Worm (Caenorhabditis elegans) whole organism, L4 larva: ENCODE data around the gene ceh-21.

ENCODE experiments used
- F44E2.7 ChIP-seq: fragments of 200-800 bp; sonication (Bioruptor generic); IDR thresholded peaks from 2 replicates; pipeline ENCODE4 v2.1.2; 2022; ENCODE audit warnings: missing genetic modification characterization, missing compliant biosample characterization
- R02D3.7 ChIP-seq: fragments of 150-350 bp; sonication (generic microtip); optimal IDR thresholded peaks from 3 replicates; lab custom pipeline; 2014; ENCODE audit warnings: missing biosample characterization, missing genetic modification characterization
- T26A8.4 ChIP-seq: fragments of 200-800 bp; sonication (Bioruptor generic); IDR thresholded peaks from 2 replicates; pipeline ENCODE4 v1.3.6; 2022; ENCODE audit warnings: missing genetic modification characterization, missing compliant biosample characterization
- Y48G9A.11 ChIP-seq: fragments of 200-800 bp; sonication (Bioruptor generic); IDR thresholded peaks from 2 replicates; pipeline ENCODE4 v1.3.6; 2022; ENCODE audit warnings: missing genetic modification reagents, missing genetic modification characterization, missing compliant biosample characterization
- arid-1 ChIP-seq: fragments of 200-800 bp; sonication (Bioruptor generic); conservative IDR thresholded peaks from 2 replicates; pipeline ENCODE4 v1.3.6; 2022; ENCODE audit warnings: missing genetic modification reagents, missing genetic modification characterization, missing compliant biosample characterization
- attf-4 ChIP-seq: sonication (generic microtip); optimal IDR thresholded peaks from 3 replicates; lab custom pipeline; 2017; ENCODE audit warnings: missing biosample characterization, missing genetic modification characterization
- daf-12 ChIP-seq: fragments of 150-350 bp; optimal IDR thresholded peaks from 2 replicates; lab custom pipeline; 2014; ENCODE audit warnings: missing biosample characterization, missing genetic modification reagents, missing genetic modification characterization
- daf-8 ChIP-seq: fragments of 200-800 bp; sonication (Bioruptor generic); IDR thresholded peaks from 2 replicates; pipeline ENCODE4 v1.3.6; 2022; ENCODE audit warnings: missing genetic modification characterization, missing compliant biosample characterization
- dmd-6 ChIP-seq: fragments of 200-800 bp; sonication (Bioruptor generic); IDR thresholded peaks from 2 replicates; pipeline ENCODE4 v1.3.6; 2022; ENCODE audit warnings: missing genetic modification reagents, missing genetic modification characterization, missing compliant biosample characterization
- dmd-8 ChIP-seq: fragments of 200-800 bp; sonication (Bioruptor generic); IDR thresholded peaks from 2 replicates; pipeline ENCODE4 v1.3.6; 2022; ENCODE audit warnings: missing genetic modification characterization, missing compliant biosample characterization
- egl-27 ChIP-seq: sonication (generic microtip); optimal IDR thresholded peaks from 3 replicates; lab custom pipeline; 2017; ENCODE audit warnings: missing biosample characterization, missing genetic modification reagents, missing genetic modification characterization
- lin-1 ChIP-seq: fragments of 200-800 bp; sonication (Bioruptor generic); IDR thresholded peaks from 2 replicates; pipeline ENCODE4 v1.3.6; 2022; ENCODE audit warnings: missing genetic modification reagents, missing genetic modification characterization, missing compliant biosample characterization
- lin-29 ChIP-seq: fragments of 200-800 bp; sonication (Bioruptor generic); IDR thresholded peaks from 2 replicates; pipeline ENCODE4 v1.3.6; 2022; ENCODE audit warnings: missing genetic modification reagents, missing genetic modification characterization, missing compliant biosample characterization
- madf-9 ChIP-seq: fragments of 200-800 bp; sonication (Bioruptor generic); conservative IDR thresholded peaks from 2 replicates; pipeline ENCODE4 v1.3.6; 2022; ENCODE audit warnings: missing genetic modification reagents, missing genetic modification characterization, missing compliant biosample characterization
- mdt-29 ChIP-seq: fragments of 200-800 bp; sonication (Bioruptor generic); IDR thresholded peaks from 2 replicates; pipeline ENCODE4 v1.3.6; 2022; ENCODE audit warnings: missing genetic modification reagents, missing genetic modification characterization, missing compliant biosample characterization
- rbr-2 ChIP-seq: sonication (generic microtip); optimal IDR thresholded peaks from 2 replicates; lab custom pipeline; 2016; ENCODE audit warnings: missing genotype, missing genetic modification characterization, missing compliant biosample characterization
- set-16 ChIP-seq: fragments of 200-800 bp; sonication (Bioruptor generic); IDR thresholded peaks from 2 replicates; pipeline ENCODE4 v1.3.6; 2022; ENCODE audit warnings: missing genetic modification reagents, missing genetic modification characterization, missing compliant biosample characterization
- skn-1 ChIP-seq: fragments of 150-350 bp; optimal IDR thresholded peaks from 2 replicates; lab custom pipeline; 2014; ENCODE audit warnings: missing biosample characterization, missing genetic modification characterization
- snpc-4 ChIP-seq: fragments of 150-350 bp; optimal IDR thresholded peaks from 2 replicates; lab custom pipeline; 2014; ENCODE audit warnings: missing biosample characterization, missing genetic modification characterization
- spr-1 ChIP-seq: sonication (generic microtip); optimal IDR thresholded peaks from 2 replicates; lab custom pipeline; 2016; ENCODE audit warnings: mild to moderate bottlenecking, missing genetic modification characterization, missing compliant biosample characterization
- spr-3 ChIP-seq: fragments of 200-800 bp; sonication (Bioruptor generic); optimal IDR thresholded peaks from 2 replicates; lab custom pipeline; 2018; ENCODE audit warnings: mild to moderate bottlenecking, missing genetic modification characterization, missing compliant biosample characterization
- zip-11 ChIP-seq: fragments of 200-800 bp; sonication (Bioruptor generic); IDR thresholded peaks from 2 replicates; pipeline ENCODE4 v1.3.6; 2022; ENCODE audit warnings: missing genetic modification characterization, missing compliant biosample characterization

ceh-21 gene

DNA sequence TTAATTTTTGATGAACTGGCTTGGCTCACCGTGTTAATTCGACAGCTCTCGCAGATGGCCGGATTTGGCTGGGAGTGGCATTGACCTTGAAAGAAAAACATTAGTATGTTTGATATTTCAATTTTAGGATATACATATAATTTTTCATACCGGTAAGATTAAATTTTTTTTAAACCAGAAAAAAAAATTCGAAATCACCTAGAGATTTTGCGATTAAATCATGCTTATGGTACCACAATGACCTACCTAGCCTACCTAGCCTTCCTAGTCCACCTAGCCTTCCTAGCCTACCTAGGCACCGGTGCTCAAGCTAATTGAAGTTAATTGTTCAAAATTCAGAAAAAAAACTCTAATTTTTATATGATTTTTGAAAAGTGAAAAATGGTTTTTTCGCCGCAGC lies 41.1 kb downstream of the ceh-21 start, which contains the start of gene C14E2.3:
Gene C14E2.3, minus strand, starts transcription at position 101 of the 400 bp plus-strand sequence.
- TF ChIP-seq rbr-2 (tag; lab: Kevin White, UChicago) (no peak), R02D3.7 (tag; lab: Kevin White, UChicago) (no peak), mdt-29 (no peak), dmd-6 (GFP tag; lab: Robert Waterston, UW) (no peak), madf-9 (GFP tag; lab: Robert Waterston, UW) (no peak), zip-11 (GFP tag; lab: Robert Waterston, UW) (no peak), F44E2.7 (GFP tag; lab: Robert Waterston, UW) (no peak), lin-29 (GFP tag; lab: Robert Waterston, UW) (no peak), attf-4 (no peak), spr-3 (GFP tag; lab: Kevin White, UChicago) (no peak), dmd-8 (GFP tag; lab: Robert Waterston, UW) (no peak), egl-27 (tag; lab: Kevin White, UChicago) (no peak), daf-8 (GFP tag; lab: Robert Waterston, UW) (no peak), arid-1 (GFP tag; lab: Robert Waterston, UW) (no peak), Y48G9A.11 (GFP tag; lab: Robert Waterston, UW) (no peak), lin-1 (no peak), daf-12 (tag; lab: Kevin White, UChicago) (no peak), snpc-4 (tag; lab: Kevin White, UChicago) (no peak)

DNA sequence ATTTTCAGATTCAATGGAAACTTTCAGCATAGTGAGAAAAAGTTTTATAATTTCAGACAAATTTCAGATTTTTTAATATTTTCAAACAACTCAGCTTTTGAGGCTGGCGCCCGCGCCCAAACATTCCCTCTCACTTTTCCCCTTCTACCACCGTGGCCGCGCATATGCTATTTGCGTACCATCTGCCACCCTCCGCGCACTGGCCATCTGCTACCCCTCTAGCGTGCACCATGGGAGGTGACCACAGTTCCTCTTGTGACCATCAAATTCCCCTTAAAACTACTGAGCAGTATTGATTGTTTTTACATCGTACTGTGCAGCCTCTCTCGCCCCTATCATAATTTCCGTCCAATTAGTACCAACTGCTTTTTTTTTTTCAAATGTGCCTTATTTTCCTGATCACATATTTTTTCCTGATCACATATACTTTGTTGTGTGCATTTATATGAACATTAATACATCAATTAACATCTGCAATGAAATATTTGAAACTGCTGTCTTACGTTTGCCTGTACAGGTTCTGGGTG lies 51.5 kb downstream of the ceh-21 start, which contains the start of gene C14E2.11:
Gene C14E2.11, plus strand, starts transcription at position 477 of the 527 bp plus-strand sequence.
- peak; percentile 24; the same call in 1 of the 2 replicates for TF ChIP-seq set-16
- no peak for TF ChIP-seq skn-1 (tag; lab: Kevin White, UChicago)
- no peak for TF ChIP-seq spr-1
- no peak for TF ChIP-seq T26A8.4 (GFP tag; lab: Robert Waterston, UW)
